Fruit fly (Drosophila melanogaster) whole organism, wandering third instar larva: ENCODE measurements around the gene PhKgamma.
A peak's percentile ranks its signal among the peaks of the same experiment; 100 is the strongest.

ENCODE experiments used
- Abd-B ChIP-seq: fragments of >200 bp; optimal IDR thresholded peaks from 2 replicates; lab custom pipeline; 2017; ENCODE audit warnings: missing biosample characterization, missing genetic modification characterization
- CG32264 ChIP-seq: fragments of 200-800 bp; sonication (Bioruptor generic); optimal IDR thresholded peaks from 2 replicates; lab custom pipeline; 2016; ENCODE audit warnings: missing biosample characterization, missing genetic modification characterization
- CG9705 ChIP-seq: fragments of 200-800 bp; sonication (Bioruptor generic); optimal IDR thresholded peaks from 2 replicates; lab custom pipeline; 2018; ENCODE audit warnings: missing biosample characterization, mild to moderate bottlenecking, missing genetic modification characterization
- CrebA ChIP-seq: fragments of 200-800 bp; sonication (Bioruptor generic); optimal IDR thresholded peaks from 2 replicates; lab custom pipeline; 2016; ENCODE audit warnings: missing biosample characterization, mild to moderate bottlenecking, missing genetic modification characterization, borderline replicate concordance
- Dfd ChIP-seq: fragments of >200 bp; optimal IDR thresholded peaks from 2 replicates; lab custom pipeline; 2017; ENCODE audit warnings: missing biosample characterization, missing genetic modification characterization
- Dif ChIP-seq: fragments of 200-275, 200-300 bp; sonication (Bioruptor generic); optimal IDR thresholded peaks from 2 replicates; lab custom pipeline; 2018; ENCODE audit warnings: missing biosample characterization, missing genetic modification characterization; ENCODE audit not compliant: partially characterized antibody
- GATAd ChIP-seq: sonication (Bioruptor generic); optimal IDR thresholded peaks from 2 replicates; lab custom pipeline; 2016; ENCODE audit warnings: missing biosample characterization, missing genetic modification characterization
- HLH106 ChIP-seq: fragments of 200-800 bp; optimal IDR thresholded peaks from 3 replicates; lab custom pipeline; 2019; ENCODE audit warnings: missing biosample characterization, mild to moderate bottlenecking, missing genetic modification characterization, moderate library complexity
- Hnf4 ChIP-seq: fragments of 200-800 bp; sonication (Bioruptor generic); optimal IDR thresholded peaks from 2 replicates; lab custom pipeline; 2016; ENCODE audit warnings: missing biosample characterization, mild to moderate bottlenecking, missing genetic modification characterization
- Hr78 ChIP-seq: fragments of >200 bp; optimal IDR thresholded peaks from 2 replicates; lab custom pipeline; 2017; ENCODE audit warnings: missing biosample characterization, missing genetic modification characterization
- Hr83 ChIP-seq: fragments of 200-300 bp; sonication (Bioruptor generic); optimal IDR thresholded peaks from 2 replicates; lab custom pipeline; 2016; ENCODE audit warnings: missing biosample characterization, mild to moderate bottlenecking, missing genetic modification characterization, moderate library complexity; ENCODE audit not compliant: poor library complexity, severe bottlenecking
- Jra ChIP-seq: sonication (Bioruptor generic); optimal IDR thresholded peaks from 2 replicates; lab custom pipeline; 2016; ENCODE audit warnings: missing biosample characterization, missing genetic modification characterization
- Mio ChIP-seq: sonication (Bioruptor generic); optimal IDR thresholded peaks from 2 replicates; lab custom pipeline; 2016; ENCODE audit warnings: missing biosample characterization, missing genetic modification characterization
- Myc ChIP-seq: fragments of >200 bp; optimal IDR thresholded peaks from 2 replicates; lab custom pipeline; 2017
- N ChIP-seq: fragments of >200 bp; optimal IDR thresholded peaks from 2 replicates; lab custom pipeline; 2018; ENCODE audit warnings: missing biosample characterization, missing external identifiers, missing genetic modification characterization
- OdsH ChIP-seq: fragments of 200-800 bp; sonication (Bioruptor generic); optimal IDR thresholded peaks from 2 replicates; lab custom pipeline; 2016; ENCODE audit warnings: missing biosample characterization, mild to moderate bottlenecking, missing genetic modification characterization
- Rel ChIP-seq, 2 experiments: fragments of 200-800 bp; sonication (Bioruptor generic) in 1 of 2; optimal IDR thresholded peaks; 2 replicates in 1 of 2; 3 replicates in 1 of 2; lab custom pipeline; 2016 to 2019; ENCODE audit warnings: mild to moderate bottlenecking in 2 of 2, missing biosample characterization in 2 of 2, missing genetic modification characterization in 2 of 2, moderate library complexity in 1 of 2
- Sp1 ChIP-seq: fragments of 200-800 bp; sonication (Bioruptor generic); optimal IDR thresholded peaks from 3 replicates; lab custom pipeline; 2019; ENCODE audit warnings: missing biosample characterization, mild to moderate bottlenecking, missing genetic modification characterization, moderate library complexity
- Vsx2 ChIP-seq: fragments of 200-300, 225-300 bp; sonication (Bioruptor generic); optimal IDR thresholded peaks from 2 replicates; lab custom pipeline; 2018; ENCODE audit warnings: missing biosample characterization, missing genetic modification characterization; ENCODE audit not compliant: partially characterized antibody
- br ChIP-seq: fragments of 200-800 bp; sonication (Bioruptor generic); optimal IDR thresholded peaks from 2 replicates; lab custom pipeline; 2016; ENCODE audit warnings: missing biosample characterization, missing genetic modification characterization
- brk ChIP-seq: fragments of 200-800 bp; sonication (Bioruptor generic); optimal IDR thresholded peaks from 2 replicates; lab custom pipeline; 2016; ENCODE audit warnings: missing biosample characterization, mild to moderate bottlenecking, missing genetic modification characterization
- dl ChIP-seq, 2 experiments: fragments of 175-275, 200-275 bp in 1 of 2; fragments of 200-275 bp in 1 of 2; sonication (Bioruptor generic); optimal IDR thresholded peaks; lab custom pipeline; 2018; ENCODE audit warnings: mild to moderate bottlenecking in 2 of 2, missing biosample characterization in 2 of 2, missing genetic modification characterization in 2 of 2, moderate library complexity in 2 of 2; ENCODE audit not compliant: partially characterized antibody in 2 of 2, insufficient read depth in 1 of 2
- dmrt93B ChIP-seq: fragments of 200-800 bp; sonication (Bioruptor generic); optimal IDR thresholded peaks from 2 replicates; lab custom pipeline; 2018; ENCODE audit warnings: missing biosample characterization, mild to moderate bottlenecking, missing genetic modification characterization
- dsf ChIP-seq: sonication (Bioruptor generic); optimal IDR thresholded peaks from 2 replicates; lab custom pipeline; 2016; ENCODE audit warnings: missing biosample characterization, missing genetic modification characterization, borderline replicate concordance
- ey ChIP-seq: fragments of 200-800 bp; sonication (Bioruptor generic); optimal IDR thresholded peaks from 2 replicates; lab custom pipeline; 2016; ENCODE audit warnings: missing biosample characterization, missing genetic modification characterization
- foxo ChIP-seq, 2 experiments: fragments of 200-800 bp; sonication (Bioruptor generic); optimal IDR thresholded peaks; 2 replicates in 1 of 2; 3 replicates in 1 of 2; lab custom pipeline; 2016 to 2017; ENCODE audit warnings: missing biosample characterization in 2 of 2, missing genetic modification characterization in 2 of 2
- fru ChIP-seq: fragments of 200-800 bp; sonication (Bioruptor generic); optimal IDR thresholded peaks from 3 replicates; lab custom pipeline; 2016; ENCODE audit warnings: missing biosample characterization, mild to moderate bottlenecking, missing genetic modification characterization
- h ChIP-seq: fragments of 200-800 bp; sonication (Bioruptor generic); optimal IDR thresholded peaks from 3 replicates; lab custom pipeline; 2016; ENCODE audit warnings: missing biosample characterization, mild to moderate bottlenecking, missing genetic modification characterization
- jim ChIP-seq: fragments of 175-275, 200-325 bp; sonication (Bioruptor generic); optimal IDR thresholded peaks from 2 replicates; lab custom pipeline; 2016; ENCODE audit warnings: missing biosample characterization, mild to moderate bottlenecking, missing genetic modification characterization
- lola ChIP-seq: fragments of >200 bp; optimal IDR thresholded peaks from 2 replicates; lab custom pipeline; 2017; ENCODE audit warnings: missing biosample characterization, missing genetic modification characterization
- pan ChIP-seq: fragments of >200 bp; optimal IDR thresholded peaks from 2 replicates; lab custom pipeline; 2017
- psq ChIP-seq: fragments of 200-800 bp; sonication (Bioruptor generic); optimal IDR thresholded peaks from 3 replicates; lab custom pipeline; 2017; ENCODE audit warnings: missing biosample characterization, mild to moderate bottlenecking, missing genetic modification characterization, moderate library complexity
- rgr ChIP-seq: fragments of 200-800 bp; sonication (Bioruptor generic); optimal IDR thresholded peaks from 3 replicates; lab custom pipeline; 2016; ENCODE audit warnings: missing biosample characterization, mild to moderate bottlenecking, missing genetic modification characterization
- sage ChIP-seq: fragments of 200-800 bp; sonication (Bioruptor generic); optimal IDR thresholded peaks from 2 replicates; lab custom pipeline; 2016; ENCODE audit warnings: missing biosample characterization, mild to moderate bottlenecking, missing genetic modification characterization
- sv ChIP-seq: fragments of 200-800 bp; sonication (Bioruptor generic); optimal IDR thresholded peaks from 3 replicates; lab custom pipeline; 2016; ENCODE audit warnings: missing biosample characterization, missing genetic modification characterization
- tai ChIP-seq: sonication (Bioruptor generic); optimal IDR thresholded peaks from 2 replicates; lab custom pipeline; 2016; ENCODE audit warnings: missing biosample characterization, missing genetic modification characterization
- usp ChIP-seq: fragments of >200 bp; optimal IDR thresholded peaks from 2 replicates; lab custom pipeline; 2017; ENCODE audit warnings: missing biosample characterization, missing genetic modification characterization
- woc ChIP-seq: sonication (Bioruptor generic); optimal IDR thresholded peaks from 2 replicates; lab custom pipeline; 2016; ENCODE audit warnings: missing biosample characterization, mild to moderate bottlenecking, missing genetic modification characterization

The PhKgamma gene

dm6 chrX:11664058-11664457 lies 30.9 kb upstream of the PhKgamma start:
- TF ChIP-seq Mio (GFP tag; lab: Kevin White, UChicago) (no peak), h (peak; percentile 20), foxo (GFP tag; optimal IDR thresholded peaks at IDR 0.05; lab: Kevin White, UChicago) (peak in 1 of 2 experiments; percentile 27), Dif (no peak), ey (GFP tag; lab: Kevin White, UChicago) (peak; percentile 9), HLH106 (tag; lab: Kevin White, UChicago) (peak; percentile 13), Vsx2 (GFP tag; lab: Kevin White, UChicago) (no peak)

dm6 chrX:11678539-11679040 lies 16.3 kb upstream of the PhKgamma start, which contains the start of the genes Vlet and bif:
Gene Vlet (minus strand): TSS chrX:11678589.
Gene bif (plus strand): TSS chrX:11678970.
- TF ChIP-seq dmrt93B = peak; percentile 50
- no peak for TF ChIP-seq Rel (GFP tag; optimal IDR thresholded peaks at IDR 0.05; lab: Kevin White, UChicago)
- TF ChIP-seq Rel (tag; optimal IDR thresholded peaks at IDR 0.05; lab: Kevin White, UChicago) = no peak
- no peak for TF ChIP-seq Hr83 (GFP tag; lab: Kevin White, UChicago)
- TF ChIP-seq pan (lab: Kevin White, UChicago) = no peak
- TF ChIP-seq rgr (GFP tag; lab: Kevin White, UChicago) = peak; percentile 68
- no peak for TF ChIP-seq Vsx2 (GFP tag; lab: Kevin White, UChicago)
- peak in 1 of 2 experiments; percentile 73 for TF ChIP-seq foxo (GFP tag; optimal IDR thresholded peaks at IDR 0.05; lab: Kevin White, UChicago)
- no peak for TF ChIP-seq GATAd
- peak; percentile 45 for TF ChIP-seq psq (GFP tag; lab: Kevin White, UChicago)
- no peak for TF ChIP-seq dsf (GFP tag; lab: Kevin White, UChicago)
- peak; percentile 38 for TF ChIP-seq Sp1
- TF ChIP-seq Myc (lab: Kevin White, UChicago) = no peak
- TF ChIP-seq CrebA (GFP tag; lab: Kevin White, UChicago) = no peak
- no peak for TF ChIP-seq Jra (GFP tag; lab: Kevin White, UChicago)
- TF ChIP-seq CG32264 (GFP tag; lab: Kevin White, UChicago) = no peak
- peak; percentile 35 for TF ChIP-seq ey (GFP tag; lab: Kevin White, UChicago)
- TF ChIP-seq HLH106 (tag; lab: Kevin White, UChicago) = peak; percentile 71
- no peak for TF ChIP-seq CG9705 (GFP tag; lab: Kevin White, UChicago)
- TF ChIP-seq woc (GFP tag; lab: Kevin White, UChicago) = no peak
- no peak for TF ChIP-seq N (GFP tag; lab: Kevin White, UChicago)
- no peak for TF ChIP-seq usp (GFP tag; lab: Kevin White, UChicago)
- TF ChIP-seq br (GFP tag; lab: Kevin White, UChicago) = peak; percentile 18
- peak; percentile 31 for TF ChIP-seq h
- peak; percentile 46 for TF ChIP-seq fru (GFP tag; lab: Kevin White, UChicago)
- TF ChIP-seq jim (GFP tag; lab: Kevin White, UChicago) = no peak
- no peak for TF ChIP-seq Hr78
- TF ChIP-seq Hnf4 (GFP tag; lab: Kevin White, UChicago) = no peak
- TF ChIP-seq brk (GFP tag; lab: Kevin White, UChicago) = no peak
- TF ChIP-seq Abd-B (GFP tag; lab: Kevin White, UChicago) = no peak
- TF ChIP-seq OdsH (GFP tag; lab: Kevin White, UChicago) = peak; percentile 34
- TF ChIP-seq Mio (GFP tag; lab: Kevin White, UChicago) = no peak
- no peak for TF ChIP-seq tai (GFP tag; lab: Kevin White, UChicago)
- TF ChIP-seq Dif = no peak
- TF ChIP-seq dl (GFP tag; optimal IDR thresholded peaks at IDR 0.05; lab: Kevin White, UChicago; ENCODE audit: insufficient read depth in 1 of 2, partially characterized antibody in 2 of 2) = no peak
- TF ChIP-seq sv (GFP tag; lab: Kevin White, UChicago) = peak; percentile 11
- peak; percentile 53 for TF ChIP-seq sage (GFP tag; lab: Kevin White, UChicago)
- TF ChIP-seq lola (GFP tag; lab: Kevin White, UChicago) = no peak
- TF ChIP-seq Dfd (GFP tag; lab: Kevin White, UChicago) = no peak
